Worm (Caenorhabditis elegans) whole organism, young adult: ENCODE measurements around the gene F59B1.4.

Source experiments
- B0019.2 ChIP-seq: fragments of 200-800 bp; sonication (Bioruptor generic); conservative IDR thresholded peaks from 2 replicates; pipeline ENCODE4 v1.3.6; 2022; ENCODE audit warnings: missing genetic modification reagents, missing genetic modification characterization, missing compliant biosample characterization
- B0261.1 ChIP-seq: sonication (generic microtip); optimal IDR thresholded peaks from 2 replicates; lab custom pipeline; 2016; ENCODE audit warnings: mild to moderate bottlenecking, missing genetic modification characterization, moderate library complexity, missing compliant biosample characterization
- C06A6.2 ChIP-seq: fragments of 200-800 bp; sonication (Bioruptor generic); conservative IDR thresholded peaks from 2 replicates; pipeline ENCODE4 v1.3.6; 2022; ENCODE audit warnings: missing genetic modification characterization, missing compliant biosample characterization
- F10E7.11 ChIP-seq: sonication (generic microtip); optimal IDR thresholded peaks from 2 replicates; lab custom pipeline; 2017; ENCODE audit warnings: mild to moderate bottlenecking, missing genetic modification characterization, moderate library complexity, missing compliant biosample characterization
- F49E8.2 ChIP-seq: sonication (generic microtip); optimal IDR thresholded peaks from 3 replicates; lab custom pipeline; 2017; ENCODE audit warnings: missing genetic modification characterization, mild to moderate bottlenecking, missing compliant biosample characterization, antibody characterized with exemption, moderate library complexity; ENCODE audit not compliant: insufficient read depth
- F52B5.7 ChIP-seq: sonication (generic microtip); optimal IDR thresholded peaks from 2 replicates; lab custom pipeline; 2016; ENCODE audit warnings: mild to moderate bottlenecking, missing genetic modification characterization, missing compliant biosample characterization
- F55B11.4 ChIP-seq: sonication (generic microtip); optimal IDR thresholded peaks from 2 replicates; lab custom pipeline; 2016; ENCODE audit warnings: missing compliant biosample characterization, missing genetic modification characterization, borderline replicate concordance; ENCODE audit not compliant: insufficient read depth
- F57A8.1 ChIP-seq: fragments of 200-800 bp; sonication (Bioruptor generic); optimal IDR thresholded peaks from 2 replicates; lab custom pipeline; 2018; ENCODE audit warnings: mild to moderate bottlenecking, missing genetic modification characterization, moderate library complexity, missing compliant biosample characterization
- F57C9.4 ChIP-seq: sonication (generic microtip); optimal IDR thresholded peaks from 2 replicates; lab custom pipeline; 2017; ENCODE audit warnings: mild to moderate bottlenecking, missing genetic modification characterization, missing compliant biosample characterization
- T07F8.4 ChIP-seq: sonication (generic microtip); optimal IDR thresholded peaks from 2 replicates; lab custom pipeline; 2016; ENCODE audit warnings: mild to moderate bottlenecking, missing genetic modification characterization, moderate library complexity, missing compliant biosample characterization
- T26A5.8 ChIP-seq: sonication (generic microtip); optimal IDR thresholded peaks from 2 replicates; lab custom pipeline; 2016; ENCODE audit warnings: missing genetic modification characterization, missing compliant biosample characterization
- Y53F4B.3 ChIP-seq: fragments of 200-800 bp; sonication (Bioruptor generic); IDR thresholded peaks from 2 replicates; pipeline ENCODE4 v1.3.6; 2022; ENCODE audit warnings: missing genetic modification reagents, missing genetic modification characterization, missing compliant biosample characterization
- Y56A3A.18 ChIP-seq: fragments of 200-800 bp; sonication (Bioruptor generic); IDR thresholded peaks from 2 replicates; pipeline ENCODE4 v1.3.6; 2022; ENCODE audit warnings: missing genetic modification reagents, missing genetic modification characterization, missing compliant biosample characterization
- ZK185.1 ChIP-seq: sonication (generic microtip); optimal IDR thresholded peaks from 2 replicates; lab custom pipeline; 2016; ENCODE audit warnings: mild to moderate bottlenecking, missing genetic modification characterization, missing compliant biosample characterization; ENCODE audit not compliant: poor library complexity, severe bottlenecking
- akir-1 ChIP-seq: fragments of 200-800 bp; sonication (Bioruptor generic); optimal IDR thresholded peaks from 2 replicates; lab custom pipeline; 2018; ENCODE audit warnings: mild to moderate bottlenecking, missing genetic modification characterization, moderate library complexity, missing compliant biosample characterization
- ama-1 ChIP-seq, 3 experiments: fragments of 150-350 bp in 1 of 3; sonication (generic microtip) in 2 of 3; optimal IDR thresholded peaks; 2 replicates each; lab custom pipeline; 2014 to 2018; ENCODE audit warnings: missing biosample characterization in 2 of 3, missing genetic modification characterization in 2 of 3, missing genetic modification reagents in 2 of 3
- athp-1 ChIP-seq: sonication (generic microtip); optimal IDR thresholded peaks from 2 replicates; lab custom pipeline; 2017; ENCODE audit warnings: mild to moderate bottlenecking, missing genetic modification characterization, missing compliant biosample characterization
- attf-3 ChIP-seq: fragments of 200-800 bp; sonication (Bioruptor generic); conservative IDR thresholded peaks from 2 replicates; pipeline ENCODE4 v1.3.6; 2022; ENCODE audit warnings: missing genetic modification reagents, missing genetic modification characterization, missing compliant biosample characterization
- ceh-100 ChIP-seq: fragments of 200-800 bp; sonication (Bioruptor generic); IDR thresholded peaks from 2 replicates; pipeline ENCODE4 v1.3.6; 2022; ENCODE audit warnings: missing genetic modification reagents, missing genetic modification characterization, missing compliant biosample characterization
- ceh-27 ChIP-seq: fragments of 200-800 bp; sonication (Bioruptor generic); optimal IDR thresholded peaks from 2 replicates; lab custom pipeline; 2018; ENCODE audit warnings: mild to moderate bottlenecking, missing genetic modification characterization, moderate library complexity, missing compliant biosample characterization
- ceh-58 ChIP-seq: fragments of 200-800 bp; sonication (Bioruptor generic); IDR thresholded peaks from 2 replicates; pipeline ENCODE4 v1.3.6; 2022; ENCODE audit warnings: missing genetic modification characterization, missing compliant biosample characterization
- ceh-79 ChIP-seq: sonication (generic microtip); optimal IDR thresholded peaks from 2 replicates; lab custom pipeline; 2017; ENCODE audit warnings: mild to moderate bottlenecking, missing genetic modification characterization, missing compliant biosample characterization
- die-1 ChIP-seq: sonication (generic microtip); optimal IDR thresholded peaks from 2 replicates; lab custom pipeline; 2016; ENCODE audit warnings: missing genotype, mild to moderate bottlenecking, missing genetic modification characterization, missing compliant biosample characterization
- dox-1 ChIP-seq: fragments of 200-800 bp; sonication (Bioruptor generic); IDR thresholded peaks from 2 replicates; pipeline ENCODE4 v1.3.6; 2022; ENCODE audit warnings: missing genetic modification reagents, missing genetic modification characterization, missing compliant biosample characterization
- efl-1 ChIP-seq: fragments of 150-350 bp; optimal IDR thresholded peaks from 2 replicates; lab custom pipeline; 2014; ENCODE audit warnings: missing biosample characterization, missing genetic modification reagents, missing genetic modification characterization
- egl-18 ChIP-seq: fragments of 200-800 bp; sonication (Bioruptor generic); IDR thresholded peaks from 2 replicates; pipeline ENCODE4 v1.3.6; 2022; ENCODE audit warnings: missing genetic modification reagents, missing genetic modification characterization, missing compliant biosample characterization
- gei-17 ChIP-seq: fragments of 200-800 bp; sonication (Bioruptor generic); optimal IDR thresholded peaks from 2 replicates; lab custom pipeline; 2018; ENCODE audit warnings: mild to moderate bottlenecking, missing genetic modification characterization, missing compliant biosample characterization
- him-1 ChIP-seq: sonication (generic microtip); optimal IDR thresholded peaks from 2 replicates; lab custom pipeline; 2016; ENCODE audit warnings: missing genotype, missing genetic modification reagents, missing genetic modification characterization, missing compliant biosample characterization
- hmg-1.2 ChIP-seq: fragments of 200-800 bp; sonication (Bioruptor generic); IDR thresholded peaks from 2 replicates; pipeline ENCODE4 v1.3.6; 2022; ENCODE audit warnings: missing genetic modification reagents, missing genetic modification characterization, missing compliant biosample characterization
- let-607 ChIP-seq, 2 experiments: fragments of 200-800 bp in 1 of 2; sonication (Bioruptor generic) in 1 of 2; sonication (generic microtip) in 1 of 2; optimal IDR thresholded peaks; 2 replicates each; lab custom pipeline; 2016 to 2018; ENCODE audit warnings: mild to moderate bottlenecking in 2 of 2, missing compliant biosample characterization in 2 of 2, missing genetic modification characterization in 2 of 2, moderate library complexity in 2 of 2, missing genotype in 1 of 2
- lsl-1 ChIP-seq: fragments of 200-800 bp; sonication (Bioruptor generic); optimal IDR thresholded peaks from 2 replicates; lab custom pipeline; 2018; ENCODE audit warnings: mild to moderate bottlenecking, missing genetic modification characterization, moderate library complexity, missing compliant biosample characterization
- mcd-1 ChIP-seq: fragments of 200-800 bp; sonication (Bioruptor generic); IDR thresholded peaks from 2 replicates; pipeline ENCODE4 v1.3.6; 2022; ENCODE audit warnings: missing genetic modification reagents, missing genetic modification characterization, missing compliant biosample characterization
- mes-4 ChIP-seq: sonication (generic microtip); optimal IDR thresholded peaks from 2 replicates; lab custom pipeline; 2016; ENCODE audit warnings: missing genotype, missing genetic modification characterization, missing compliant biosample characterization
- nfya-2 ChIP-seq: fragments of 200-800 bp; sonication (Bioruptor generic); IDR thresholded peaks from 2 replicates; pipeline ENCODE4 v1.3.6; 2022; ENCODE audit warnings: missing genetic modification reagents, missing genetic modification characterization, missing compliant biosample characterization
- nhr-120 ChIP-seq: fragments of 200-800 bp; sonication (Bioruptor generic); IDR thresholded peaks from 2 replicates; pipeline ENCODE4 v1.3.6; 2022; ENCODE audit warnings: missing genetic modification characterization, missing compliant biosample characterization
- nhr-27 ChIP-seq: fragments of 200-800 bp; sonication (Bioruptor generic); optimal IDR thresholded peaks from 2 replicates; lab custom pipeline; 2018; ENCODE audit warnings: mild to moderate bottlenecking, missing genetic modification characterization, moderate library complexity, missing compliant biosample characterization
- nhr-80 ChIP-seq: sonication (generic microtip); optimal IDR thresholded peaks from 2 replicates; lab custom pipeline; 2016; ENCODE audit warnings: missing genetic modification characterization, missing compliant biosample characterization
- nhr-90 ChIP-seq: sonication (generic microtip); optimal IDR thresholded peaks from 2 replicates; lab custom pipeline; 2016; ENCODE audit warnings: missing genotype, mild to moderate bottlenecking, missing genetic modification characterization, missing compliant biosample characterization
- pha-4 ChIP-seq: fragments of 150-350 bp; sonication (generic microtip); optimal IDR thresholded peaks from 2 replicates; lab custom pipeline; 2014; ENCODE audit warnings: missing biosample characterization, missing genetic modification reagents, missing genetic modification characterization
- rcor-1 ChIP-seq: fragments of 200-800 bp; sonication (Bioruptor generic); IDR thresholded peaks from 2 replicates; pipeline ENCODE4 v1.3.6; 2022; ENCODE audit warnings: missing genetic modification reagents, missing genetic modification characterization, missing compliant biosample characterization
- rec-8 ChIP-seq, 2 experiments: sonication (generic microtip); optimal IDR thresholded peaks; 2 replicates each; lab custom pipeline; 2016; ENCODE audit warnings: mild to moderate bottlenecking in 2 of 2, missing genetic modification characterization in 2 of 2, missing genetic modification reagents in 2 of 2, missing genotype in 2 of 2, missing biosample characterization in 1 of 2, missing compliant biosample characterization in 1 of 2, moderate library complexity in 1 of 2
- repo-1 ChIP-seq: sonication (generic microtip); optimal IDR thresholded peaks from 2 replicates; lab custom pipeline; 2017; ENCODE audit warnings: mild to moderate bottlenecking, missing genetic modification characterization, missing compliant biosample characterization
- sea-2 ChIP-seq: fragments of 200-800 bp; sonication (Bioruptor generic); IDR thresholded peaks from 2 replicates; pipeline ENCODE4 v1.3.6; 2022; ENCODE audit warnings: missing genetic modification characterization, missing compliant biosample characterization
- sptf-2 ChIP-seq: fragments of 200-800 bp; sonication (Bioruptor generic); optimal IDR thresholded peaks from 2 replicates; lab custom pipeline; 2018; ENCODE audit warnings: mild to moderate bottlenecking, missing genetic modification characterization, missing compliant biosample characterization
- unc-62 ChIP-seq: fragments of 150-350 bp; optimal IDR thresholded peaks from 2 replicates; lab custom pipeline; 2014; ENCODE audit warnings: missing biosample characterization, missing genetic modification reagents, missing genetic modification characterization
- xnd-1 ChIP-seq: sonication (generic microtip); optimal IDR thresholded peaks from 2 replicates; lab custom pipeline; 2016; ENCODE audit warnings: missing genotype, missing genetic modification reagents, missing genetic modification characterization, missing compliant biosample characterization
- ztf-22 ChIP-seq: fragments of 200-800 bp; sonication (Bioruptor generic); optimal IDR thresholded peaks from 2 replicates; lab custom pipeline; 2018; ENCODE audit warnings: mild to moderate bottlenecking, missing genetic modification characterization, moderate library complexity, missing compliant biosample characterization
- ztf-3 ChIP-seq: fragments of 200-800 bp; sonication (Bioruptor generic); optimal IDR thresholded peaks from 2 replicates; lab custom pipeline; 2018; ENCODE audit warnings: mild to moderate bottlenecking, missing genetic modification characterization, missing compliant biosample characterization
- ztf-6 ChIP-seq: fragments of 200-800 bp; sonication (Bioruptor generic); IDR thresholded peaks from 2 replicates; pipeline ENCODE4 v1.3.6; 2022; ENCODE audit warnings: missing genetic modification reagents, missing genetic modification characterization, missing compliant biosample characterization

Gene F59B1.4

DNA sequence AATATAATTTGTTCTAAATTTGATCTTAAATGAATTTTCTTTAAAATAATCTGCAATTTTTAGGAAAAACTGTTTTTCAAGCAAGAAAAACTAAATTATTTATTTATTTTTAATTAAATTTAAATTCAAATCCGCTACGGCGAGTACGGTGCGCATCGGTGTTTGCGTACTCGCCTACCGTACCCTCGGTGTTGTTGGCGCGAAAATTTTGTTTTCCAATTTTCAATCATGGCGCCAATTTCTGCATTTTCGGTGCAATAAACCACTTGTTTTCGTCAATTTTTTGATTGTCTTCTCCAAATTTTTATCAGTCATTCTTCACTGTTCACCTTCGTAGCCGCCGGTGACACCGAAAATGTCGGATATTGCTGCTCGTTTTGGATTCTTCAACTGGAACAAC, 48.0 kb downstream of the F59B1.4 start, which contains the start of gene pygl-1:
pygl-1 (plus strand) TSS at position 211 of the 400 bp plus-strand sequence.
- no peak for TF ChIP-seq ztf-22 (GFP tag; lab: Kevin White, UChicago)
- no peak for TF ChIP-seq nhr-120 (GFP tag; lab: Robert Waterston, UW)
- no peak for TF ChIP-seq egl-18 (GFP tag; lab: Robert Waterston, UW)
- TF ChIP-seq attf-3 (GFP tag; lab: Robert Waterston, UW) = peak; percentile 84
- no peak for TF ChIP-seq ztf-6
- peak; percentile 96 for TF ChIP-seq B0019.2 (GFP tag; lab: Robert Waterston, UW)
- TF ChIP-seq sea-2 (GFP tag; lab: Robert Waterston, UW) = no peak
- no peak for TF ChIP-seq nhr-80 (tag; lab: Kevin White, UChicago)
- peak; percentile 99 for TF ChIP-seq efl-1 (GFP tag; lab: Kevin White, UChicago)
- no peak for TF ChIP-seq let-607 (tag; optimal IDR thresholded peaks at IDR 0.05; lab: Kevin White, UChicago)
- no peak for TF ChIP-seq T07F8.4
- TF ChIP-seq gei-17 (GFP tag; lab: Kevin White, UChicago) = no peak
- TF ChIP-seq Y56A3A.18 (GFP tag; lab: Robert Waterston, UW) = no peak
- TF ChIP-seq xnd-1 (tag; lab: Kevin White, UChicago) = peak; percentile 97
- TF ChIP-seq die-1 (tag; lab: Kevin White, UChicago) = no peak
- TF ChIP-seq F10E7.11 (tag; lab: Kevin White, UChicago) = no peak
- no peak for TF ChIP-seq ama-1 (optimal IDR thresholded peaks at IDR 0.05; lab: Kevin White, UChicago)
- no peak for TF ChIP-seq ama-1 (GFP tag; optimal IDR thresholded peaks at IDR 0.05; lab: Kevin White, UChicago)
- TF ChIP-seq akir-1 (GFP tag; lab: Kevin White, UChicago) = no peak
- no peak for TF ChIP-seq ZK185.1 (tag; lab: Kevin White, UChicago)
- peak; percentile 57 for TF ChIP-seq him-1 (tag; lab: Kevin White, UChicago)
- no peak for TF ChIP-seq nfya-2 (GFP tag; lab: Robert Waterston, UW)
- peak; percentile 61 for TF ChIP-seq F49E8.2 (tag; lab: Kevin White, UChicago)
- no peak for TF ChIP-seq ceh-27 (GFP tag; lab: Kevin White, UChicago)
- no peak for TF ChIP-seq F52B5.7
- TF ChIP-seq nhr-90 = no peak
- TF ChIP-seq rec-8 (tag; optimal IDR thresholded peaks at IDR 0.05; lab: Kevin White, UChicago) = no peak
- peak; percentile 73 for TF ChIP-seq mcd-1
- TF ChIP-seq ceh-100 (GFP tag; lab: Robert Waterston, UW) = no peak
- no peak for TF ChIP-seq F57C9.4 (tag; lab: Kevin White, UChicago)
- no peak for TF ChIP-seq F55B11.4
- TF ChIP-seq athp-1 (tag; lab: Kevin White, UChicago) = peak; percentile 48
- TF ChIP-seq lsl-1 (GFP tag; lab: Kevin White, UChicago) = peak; percentile 99
- no peak for TF ChIP-seq C06A6.2 (GFP tag; lab: Robert Waterston, UW)
- no peak for TF ChIP-seq Y53F4B.3 (GFP tag; lab: Robert Waterston, UW)
- no peak for TF ChIP-seq F57A8.1 (GFP tag; lab: Kevin White, UChicago)
- no peak for TF ChIP-seq sptf-2 (GFP tag; lab: Kevin White, UChicago)
- TF ChIP-seq nhr-27 = no peak
- TF ChIP-seq rcor-1 = peak; percentile 90
- no peak for TF ChIP-seq ceh-79 (tag; lab: Kevin White, UChicago)
- TF ChIP-seq pha-4 (tag; lab: Kevin White, UChicago) = no peak
- TF ChIP-seq ztf-3 (GFP tag; lab: Kevin White, UChicago) = no peak
- no peak for TF ChIP-seq mes-4 (tag; lab: Kevin White, UChicago)
- peak; percentile 87 for TF ChIP-seq dox-1 (GFP tag; lab: Robert Waterston, UW)
- no peak for TF ChIP-seq B0261.1 (tag; lab: Kevin White, UChicago)
- TF ChIP-seq unc-62 (GFP tag; lab: Kevin White, UChicago) = no peak
- TF ChIP-seq T26A5.8 = no peak
- no peak for TF ChIP-seq repo-1 (tag; lab: Kevin White, UChicago)
- TF ChIP-seq hmg-1.2 (GFP tag; lab: Robert Waterston, UW) = peak; percentile 70
- TF ChIP-seq ceh-58 (GFP tag; lab: Robert Waterston, UW) = no peak
